Worm (Caenorhabditis elegans) whole organism, L4 larva: Measurements from ENCODE around the gene F09C6.11.

Experiments used
- D1046.2 ChIP-seq: fragments of 200-800 bp; sonication (Bioruptor generic); IDR thresholded peaks from 2 replicates; pipeline ENCODE4 v1.3.6; 2022; ENCODE audit warnings: missing genetic modification characterization, missing compliant biosample characterization
- F10B5.3 ChIP-seq: sonication (generic microtip); optimal IDR thresholded peaks from 2 replicates; lab custom pipeline; 2016; ENCODE audit warnings: mild to moderate bottlenecking, missing genetic modification characterization, missing compliant biosample characterization
- F49E8.2 ChIP-seq: sonication (generic microtip); optimal IDR thresholded peaks from 2 replicates; lab custom pipeline; 2016; ENCODE audit warnings: missing compliant biosample characterization, mild to moderate bottlenecking, missing genetic modification characterization, borderline replicate concordance
- T20F7.1 ChIP-seq: fragments of 200-800 bp; sonication (Bioruptor generic); optimal IDR thresholded peaks from 2 replicates; lab custom pipeline; 2018; ENCODE audit warnings: mild to moderate bottlenecking, missing genetic modification characterization, missing compliant biosample characterization
- T26A8.4 ChIP-seq: fragments of 200-800 bp; sonication (Bioruptor generic); IDR thresholded peaks from 2 replicates; pipeline ENCODE4 v1.3.6; 2022; ENCODE audit warnings: missing genetic modification characterization, missing compliant biosample characterization
- Y105C5A.15 ChIP-seq: fragments of 200-800 bp; sonication (Bioruptor generic); IDR thresholded peaks from 2 replicates; pipeline ENCODE4 v1.3.6; 2022; ENCODE audit warnings: missing genetic modification characterization, missing compliant biosample characterization
- ZK337.2 ChIP-seq: fragments of 200-800 bp; sonication (Bioruptor generic); IDR thresholded peaks from 2 replicates; pipeline ENCODE4 v1.3.6; 2022; ENCODE audit warnings: missing genetic modification reagents, missing genetic modification characterization, missing compliant biosample characterization
- ceh-32 ChIP-seq: sonication (generic microtip); optimal IDR thresholded peaks from 2 replicates; lab custom pipeline; 2016; ENCODE audit warnings: mild to moderate bottlenecking, missing genetic modification characterization, missing compliant biosample characterization; ENCODE audit not compliant: poor library complexity
- ceh-82 ChIP-seq: sonication (generic microtip); optimal IDR thresholded peaks from 2 replicates; lab custom pipeline; 2017; ENCODE audit warnings: missing biosample characterization, missing genetic modification characterization
- ces-1 ChIP-seq: fragments of 150-350 bp; sonication (generic microtip); optimal IDR thresholded peaks from 4 replicates; lab custom pipeline; 2014; ENCODE audit warnings: missing biosample characterization, missing genetic modification reagents, missing genetic modification characterization
- cey-2 ChIP-seq: sonication (generic microtip); optimal IDR thresholded peaks from 3 replicates; lab custom pipeline; 2017; ENCODE audit warnings: missing genetic modification characterization, mild to moderate bottlenecking, missing compliant biosample characterization, antibody characterized with exemption, borderline replicate concordance; ENCODE audit not compliant: insufficient read depth
- ctbp-1 ChIP-seq: fragments of 200-800 bp; sonication (Bioruptor generic); IDR thresholded peaks from 2 replicates; pipeline ENCODE4 v1.3.6; 2022; ENCODE audit warnings: missing genetic modification reagents, missing genetic modification characterization, missing compliant biosample characterization
- egl-43 ChIP-seq: fragments of 200-800 bp; sonication (Bioruptor generic); IDR thresholded peaks from 2 replicates; pipeline ENCODE4 v1.3.6; 2022; ENCODE audit warnings: missing genetic modification reagents, missing genetic modification characterization, missing compliant biosample characterization
- fkh-10 ChIP-seq: fragments of 150-350 bp; optimal IDR thresholded peaks from 2 replicates; lab custom pipeline; 2014; ENCODE audit warnings: missing biosample characterization, missing genetic modification reagents, missing genetic modification characterization
- hif-1 ChIP-seq, 2 experiments: sonication (generic microtip); optimal IDR thresholded peaks; 2 replicates each; lab custom pipeline; 2016 to 2017; ENCODE audit warnings: missing compliant biosample characterization in 2 of 2, missing genetic modification characterization in 2 of 2, missing genetic modification reagents in 2 of 2, missing genotype in 2 of 2, mild to moderate bottlenecking in 1 of 2
- hmg-1.1 ChIP-seq: fragments of 200-800 bp; sonication (Bioruptor generic); IDR thresholded peaks from 2 replicates; pipeline ENCODE4 v1.3.6; 2022; ENCODE audit warnings: missing genetic modification reagents, missing genetic modification characterization, missing compliant biosample characterization
- lin-13 ChIP-seq: fragments of 150-350 bp; optimal IDR thresholded peaks from 2 replicates; lab custom pipeline; 2014; ENCODE audit warnings: missing biosample characterization, missing genetic modification reagents, missing genetic modification characterization
- lin-15B ChIP-seq: fragments of 150-350 bp; sonication (generic microtip); optimal IDR thresholded peaks from 3 replicates; lab custom pipeline; 2014; ENCODE audit warnings: missing biosample characterization, missing genetic modification characterization
- lin-29 ChIP-seq: fragments of 200-800 bp; sonication (Bioruptor generic); IDR thresholded peaks from 2 replicates; pipeline ENCODE4 v1.3.6; 2022; ENCODE audit warnings: missing genetic modification reagents, missing genetic modification characterization, missing compliant biosample characterization
- lin-38 ChIP-seq: fragments of 200-800 bp; sonication (Bioruptor generic); IDR thresholded peaks from 2 replicates; pipeline ENCODE4 v1.3.6; 2022; ENCODE audit warnings: missing genetic modification reagents, missing genetic modification characterization, missing compliant biosample characterization
- lsy-2 ChIP-seq, 2 experiments: fragments of 150-350 bp in 1 of 2; sonication (generic microtip) in 1 of 2; optimal IDR thresholded peaks; 2 replicates each; lab custom pipeline; 2014 to 2017; ENCODE audit warnings: missing biosample characterization in 2 of 2, missing genetic modification characterization in 2 of 2
- mdt-29 ChIP-seq: fragments of 200-800 bp; sonication (Bioruptor generic); IDR thresholded peaks from 2 replicates; pipeline ENCODE4 v1.3.6; 2022; ENCODE audit warnings: missing genetic modification reagents, missing genetic modification characterization, missing compliant biosample characterization
- mes-2 ChIP-seq: sonication (generic microtip); optimal IDR thresholded peaks from 2 replicates; lab custom pipeline; 2016; ENCODE audit warnings: missing genotype, mild to moderate bottlenecking, missing genetic modification characterization, missing compliant biosample characterization; ENCODE audit not compliant: poor library complexity, severe bottlenecking
- nhr-10 ChIP-seq: fragments of 150-350 bp; optimal IDR thresholded peaks from 2 replicates; lab custom pipeline; 2014; ENCODE audit warnings: missing biosample characterization, missing genetic modification characterization
- nhr-11 ChIP-seq: fragments of 150-350 bp; optimal IDR thresholded peaks from 2 replicates; lab custom pipeline; 2014; ENCODE audit warnings: missing biosample characterization, missing genetic modification characterization
- nhr-111 ChIP-seq: fragments of 200-800 bp; sonication (Bioruptor generic); optimal IDR thresholded peaks from 2 replicates; lab custom pipeline; 2018; ENCODE audit warnings: mild to moderate bottlenecking, missing genetic modification characterization, missing compliant biosample characterization
- nhr-237 ChIP-seq: sonication (generic microtip); optimal IDR thresholded peaks from 2 replicates; lab custom pipeline; 2017; ENCODE audit warnings: missing biosample characterization, missing genetic modification characterization
- nhr-25 ChIP-seq: sonication (generic microtip); optimal IDR thresholded peaks from 2 replicates; lab custom pipeline; 2017; ENCODE audit warnings: missing genetic modification characterization, mild to moderate bottlenecking, missing compliant biosample characterization, antibody characterized with exemption, moderate library complexity, borderline replicate concordance; ENCODE audit not compliant: insufficient read depth
- nhr-28 ChIP-seq: fragments of 150-350 bp; optimal IDR thresholded peaks from 2 replicates; lab custom pipeline; 2014; ENCODE audit warnings: missing biosample characterization, missing genetic modification characterization
- rbr-2 ChIP-seq: sonication (generic microtip); optimal IDR thresholded peaks from 2 replicates; lab custom pipeline; 2016; ENCODE audit warnings: missing genotype, missing genetic modification characterization, missing compliant biosample characterization
- sdz-12 ChIP-seq: fragments of 200-800 bp; sonication (Bioruptor generic); optimal IDR thresholded peaks from 2 replicates; lab custom pipeline; 2018; ENCODE audit warnings: mild to moderate bottlenecking, missing genetic modification characterization, missing compliant biosample characterization
- set-16 ChIP-seq: fragments of 200-800 bp; sonication (Bioruptor generic); IDR thresholded peaks from 2 replicates; pipeline ENCODE4 v1.3.6; 2022; ENCODE audit warnings: missing genetic modification reagents, missing genetic modification characterization, missing compliant biosample characterization
- skn-1 ChIP-seq: fragments of 150-350 bp; optimal IDR thresholded peaks from 2 replicates; lab custom pipeline; 2014; ENCODE audit warnings: missing biosample characterization, missing genetic modification characterization
- snpc-1.2 ChIP-seq: fragments of 200-800 bp; sonication (Bioruptor generic); IDR thresholded peaks from 2 replicates; pipeline ENCODE4 v1.3.6; 2022; ENCODE audit warnings: missing genetic modification reagents, missing genetic modification characterization, missing compliant biosample characterization
- snpc-4 ChIP-seq: fragments of 150-350 bp; optimal IDR thresholded peaks from 2 replicates; lab custom pipeline; 2014; ENCODE audit warnings: missing biosample characterization, missing genetic modification characterization
- spr-3 ChIP-seq: fragments of 200-800 bp; sonication (Bioruptor generic); optimal IDR thresholded peaks from 2 replicates; lab custom pipeline; 2018; ENCODE audit warnings: mild to moderate bottlenecking, missing genetic modification characterization, missing compliant biosample characterization
- tra-1 ChIP-seq: fragments of 200-800 bp; sonication (Bioruptor generic); IDR thresholded peaks from 2 replicates; pipeline ENCODE4 v1.3.6; 2022; ENCODE audit warnings: missing genetic modification reagents, missing genetic modification characterization, missing compliant biosample characterization
- zfp-3 ChIP-seq: fragments of 200-800 bp; sonication (Bioruptor generic); conservative IDR thresholded peaks from 2 replicates; pipeline ENCODE4 v1.3.6; 2022; ENCODE audit warnings: missing genetic modification reagents, missing genetic modification characterization, missing compliant biosample characterization
- ztf-11 ChIP-seq: fragments of 150-350 bp; optimal IDR thresholded peaks from 2 replicates; lab custom pipeline; 2014; ENCODE audit warnings: missing biosample characterization, missing genetic modification characterization
- ztf-7 ChIP-seq: fragments of 150-350 bp; optimal IDR thresholded peaks from 2 replicates; lab custom pipeline; 2014; ENCODE audit warnings: missing biosample characterization, missing genetic modification characterization

Gene F09C6.11

DNA sequence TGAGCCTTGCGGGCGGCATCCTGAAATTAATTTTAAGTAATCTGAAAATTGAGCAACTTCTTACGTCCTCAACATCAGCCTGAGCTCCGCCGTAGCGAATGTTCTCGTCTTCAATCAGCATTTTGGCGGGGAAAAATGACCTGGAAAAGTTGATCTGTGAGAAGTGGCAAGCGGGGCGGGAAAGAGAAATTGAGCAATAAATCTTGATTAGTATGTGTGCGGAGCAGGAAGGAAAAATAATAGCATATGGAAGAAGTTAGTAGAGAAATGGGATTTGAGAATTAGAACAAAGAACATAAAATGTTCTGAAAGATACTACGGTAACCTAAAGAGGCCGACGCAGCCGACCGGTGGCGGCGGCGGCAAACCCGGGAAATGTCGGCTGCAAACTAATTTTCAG, 47.1 kb downstream of the F09C6.11 start, which contains the start of gene tni-3:
Gene tni-3, minus strand, starts transcription at position 140 of the 400 bp plus-strand sequence.
- TF ChIP-seq snpc-1.2 (GFP tag; lab: Robert Waterston, UW) (no peak), ces-1 (GFP tag; lab: Kevin White, UChicago) (no peak), skn-1 (no peak), hif-1 (tag; optimal IDR thresholded peaks at IDR 0.05; lab: Kevin White, UChicago) (no peak), F10B5.3 (tag; lab: Kevin White, UChicago) (no peak), ceh-82 (no peak), mes-2 (tag; lab: Kevin White, UChicago) (no peak), ztf-7 (tag; lab: Kevin White, UChicago) (no peak), T20F7.1 (no peak), spr-3 (GFP tag; lab: Kevin White, UChicago) (no peak), ctbp-1 (GFP tag; lab: Robert Waterston, UW) (no peak), lin-15B (tag; lab: Kevin White, UChicago) (no peak), lin-29 (GFP tag; lab: Robert Waterston, UW) (no peak)
- TF ChIP-seq, all 104 proteins: peak for 0

DNA sequence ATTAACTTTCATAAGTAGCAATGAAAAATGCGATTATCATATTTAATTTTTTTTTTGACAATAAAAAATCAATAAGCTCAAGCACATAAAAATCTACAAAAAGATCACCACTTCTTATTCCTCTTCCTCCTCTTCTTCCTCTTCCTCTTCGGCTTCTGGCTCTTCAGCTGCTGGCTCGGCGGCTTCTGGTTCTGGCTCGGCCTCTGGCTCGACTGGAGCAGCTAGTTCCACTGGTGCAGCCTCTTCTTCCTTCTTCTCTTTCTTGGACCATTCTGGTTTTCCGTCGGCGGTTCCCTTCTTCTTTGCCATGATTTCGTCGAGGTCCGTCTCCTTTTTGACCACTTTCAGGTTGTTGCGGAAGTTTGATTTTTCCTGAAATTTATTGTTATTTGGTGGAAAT, 48.4 kb downstream of the F09C6.11 start:
- no peak for TF ChIP-seq zfp-3 (GFP tag; lab: Robert Waterston, UW)
- peak; percentile 86 for TF ChIP-seq set-16
- TF ChIP-seq mes-2 (tag; lab: Kevin White, UChicago) = no peak

DNA sequence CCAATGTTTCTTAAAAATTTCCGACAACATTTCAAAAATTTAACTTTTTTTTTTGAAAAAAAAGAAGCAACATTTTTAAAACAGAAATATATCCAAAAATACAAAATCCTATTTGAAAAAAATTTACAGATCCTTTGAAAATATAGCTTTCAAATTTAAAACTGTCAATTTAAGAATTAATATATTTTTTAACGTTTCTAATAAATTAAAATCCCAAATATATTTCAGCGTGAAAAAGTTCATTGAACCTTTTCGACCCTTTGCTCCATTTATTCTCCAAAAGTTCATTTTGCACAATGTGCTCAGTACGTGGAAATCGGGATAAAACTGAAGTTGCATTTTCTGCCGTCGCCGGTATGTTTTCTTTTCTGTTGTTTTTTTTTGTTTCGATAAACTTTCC, 49.2 kb downstream of the F09C6.11 start, which contains the start of gene phy-3:
Gene phy-3, plus strand, starts transcription at position 301 of the 400 bp plus-strand sequence.
- no peak for TF ChIP-seq egl-43
- TF ChIP-seq T20F7.1 = no peak
- TF ChIP-seq mdt-29 (GFP tag; lab: Robert Waterston, UW) = no peak
- no peak for TF ChIP-seq lin-29 (GFP tag; lab: Robert Waterston, UW)
- TF ChIP-seq snpc-4 (tag; lab: Kevin White, UChicago) = no peak
- TF ChIP-seq D1046.2 = no peak
- no peak for TF ChIP-seq nhr-10 (tag; lab: Kevin White, UChicago)
- no peak for TF ChIP-seq ztf-11
- TF ChIP-seq nhr-28 (tag; lab: Kevin White, UChicago) = no peak
- no peak for TF ChIP-seq T26A8.4 (GFP tag; lab: Robert Waterston, UW)
- TF ChIP-seq nhr-237 = no peak
- TF ChIP-seq zfp-3 (GFP tag; lab: Robert Waterston, UW) = no peak
- no peak for TF ChIP-seq lsy-2 (tag; optimal IDR thresholded peaks at IDR 0.05; lab: Kevin White, UChicago)
- TF ChIP-seq nhr-11 (tag; lab: Kevin White, UChicago) = no peak
- no peak for TF ChIP-seq sdz-12 (GFP tag; lab: Kevin White, UChicago)
- TF ChIP-seq fkh-10 (GFP tag; lab: Kevin White, UChicago) = no peak
- TF ChIP-seq tra-1 (GFP tag; lab: Robert Waterston, UW) = no peak
- TF ChIP-seq F49E8.2 (tag; lab: Kevin White, UChicago) = no peak

DNA sequence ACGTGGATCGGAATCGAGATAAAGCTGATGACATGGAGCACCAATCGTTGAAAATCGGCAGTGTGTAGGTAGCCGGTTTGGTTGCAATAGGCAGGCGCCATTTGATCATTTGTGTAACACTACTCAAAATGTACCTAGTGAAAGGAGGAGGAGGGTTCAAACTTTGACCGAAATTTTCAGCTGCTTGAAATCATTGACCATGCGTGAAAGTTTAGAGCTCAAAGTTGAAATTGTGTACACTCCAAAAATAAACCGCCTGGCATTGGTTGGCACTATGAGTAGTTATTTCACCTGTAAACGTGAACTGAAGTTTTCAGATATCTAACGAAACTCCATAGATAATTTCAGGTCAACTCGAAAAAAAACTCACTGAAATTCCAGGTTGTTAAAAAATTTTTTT, 50.2 kb downstream of the F09C6.11 start, which contains the start of gene srh-215:
Gene srh-215, minus strand, starts transcription at position 101 of the 400 bp plus-strand sequence.
- TF ChIP-seq ceh-32 (tag; lab: Kevin White, UChicago) = no peak
- TF ChIP-seq hmg-1.1 (GFP tag; lab: Robert Waterston, UW) = no peak
- no peak for TF ChIP-seq nhr-25 (tag; lab: Kevin White, UChicago)
- TF ChIP-seq ces-1 (GFP tag; lab: Kevin White, UChicago) = no peak
- TF ChIP-seq Y105C5A.15 (GFP tag; lab: Robert Waterston, UW) = no peak
- TF ChIP-seq cey-2 = no peak
- TF ChIP-seq mes-2 (tag; lab: Kevin White, UChicago) = no peak
- TF ChIP-seq rbr-2 (tag; lab: Kevin White, UChicago) = no peak
- TF ChIP-seq lin-38 (GFP tag; lab: Robert Waterston, UW) = no peak
- TF ChIP-seq nhr-111 (GFP tag; lab: Kevin White, UChicago) = no peak
- no peak for TF ChIP-seq lin-13 (GFP tag; lab: Kevin White, UChicago)
- TF ChIP-seq ZK337.2 (GFP tag; lab: Robert Waterston, UW) = no peak
- TF ChIP-seq ztf-7 (tag; lab: Kevin White, UChicago) = no peak
- TF ChIP-seq, all 104 proteins: peak for 0
